Fruit fly (Drosophila melanogaster) whole organism, embryonic: ENCODE results near the gene miple1.

Experiments
- Bdp1 ChIP-seq: fragments of 200-800 bp; sonication (Bioruptor generic); optimal IDR thresholded peaks from 3 replicates; lab custom pipeline; 2016; ENCODE audit warnings: missing biosample characterization, missing genetic modification characterization
- CG12391 ChIP-seq: fragments of 200-800 bp; sonication (Bioruptor generic); optimal IDR thresholded peaks from 3 replicates; lab custom pipeline; 2018; ENCODE audit warnings: missing biosample characterization, mild to moderate bottlenecking, missing genetic modification characterization, moderate library complexity
- CG13123 ChIP-seq: fragments of 200-800 bp; sonication (Bioruptor generic); optimal IDR thresholded peaks from 2 replicates; lab custom pipeline; 2016; ENCODE audit warnings: missing biosample characterization, missing genetic modification characterization
- CG14441 ChIP-seq: fragments of 200-800 bp; sonication (Bioruptor generic); IDR thresholded peaks from 2 replicates; pipeline ENCODE4 v1.3.6; 2022; ENCODE audit warnings: missing biosample characterization, missing genetic modification characterization
- CG14667 ChIP-seq: fragments of 200-800 bp; sonication (Bioruptor generic); IDR thresholded peaks from 2 replicates; pipeline ENCODE4 v1.3.6; 2022; ENCODE audit warnings: missing biosample characterization, missing genetic modification characterization
- CG15073 ChIP-seq: fragments of 200-800 bp; sonication (Bioruptor generic); optimal IDR thresholded peaks from 2 replicates; lab custom pipeline; 2016; ENCODE audit warnings: missing biosample characterization, missing genetic modification characterization
- CG17568 ChIP-seq: fragments of 200-800 bp; sonication (Bioruptor generic); optimal IDR thresholded peaks from 2 replicates; lab custom pipeline; 2018; ENCODE audit warnings: missing biosample characterization, mild to moderate bottlenecking, missing genetic modification characterization, moderate library complexity
- CG1792 ChIP-seq: fragments of 200-800 bp; sonication (Bioruptor generic); optimal IDR thresholded peaks from 2 replicates; lab custom pipeline; 2016; ENCODE audit warnings: missing biosample characterization, missing genetic modification characterization
- CG18764 ChIP-seq: fragments of 200-800 bp; sonication (Bioruptor generic); optimal IDR thresholded peaks from 3 replicates; lab custom pipeline; 2016; ENCODE audit warnings: missing biosample characterization, missing genetic modification characterization
- CG2202 ChIP-seq: fragments of 200-800 bp; sonication (Bioruptor generic); optimal IDR thresholded peaks from 2 replicates; lab custom pipeline; 2018; ENCODE audit warnings: missing biosample characterization, mild to moderate bottlenecking, missing genetic modification characterization
- CG3281 ChIP-seq: fragments of 200-800 bp; sonication (Bioruptor generic); optimal IDR thresholded peaks from 3 replicates; lab custom pipeline; 2017; ENCODE audit warnings: missing biosample characterization, mild to moderate bottlenecking, missing genetic modification characterization
- CG34224 ChIP-seq: fragments of 200-800 bp; sonication (Bioruptor generic); IDR thresholded peaks from 3 replicates; pipeline ENCODE4 v1.3.6; 2022; ENCODE audit warnings: missing biosample characterization, missing genetic modification characterization; ENCODE audit not compliant: partially characterized antibody
- CG3838 ChIP-seq: fragments of 200-800 bp; sonication (Bioruptor generic); optimal IDR thresholded peaks from 3 replicates; lab custom pipeline; 2016; ENCODE audit warnings: missing biosample characterization, missing genetic modification characterization
- CG6854 ChIP-seq: fragments of 200-800 bp; sonication (Bioruptor generic); optimal IDR thresholded peaks from 3 replicates; lab custom pipeline; 2017; ENCODE audit warnings: missing biosample characterization, mild to moderate bottlenecking, missing genetic modification characterization
- CrebB ChIP-seq: fragments of 200-800 bp; sonication (Bioruptor generic); optimal IDR thresholded peaks from 3 replicates; lab custom pipeline; 2018; ENCODE audit warnings: missing biosample characterization, mild to moderate bottlenecking, missing genetic modification characterization
- Dip3 ChIP-seq: fragments of 200-800 bp; sonication (Bioruptor generic); optimal IDR thresholded peaks from 3 replicates; lab custom pipeline; 2016; ENCODE audit warnings: missing biosample characterization, missing genetic modification characterization
- Fer2 ChIP-seq: fragments of 200-800 bp; sonication (Bioruptor generic); optimal IDR thresholded peaks from 2 replicates; lab custom pipeline; 2018; ENCODE audit warnings: missing biosample characterization, mild to moderate bottlenecking, missing genetic modification characterization, moderate library complexity
- GATAe ChIP-seq: fragments of 200-800 bp; sonication (Bioruptor generic); conservative IDR thresholded peaks from 2 replicates; pipeline ENCODE4 v1.3.6; 2022; ENCODE audit warnings: missing biosample characterization, missing genetic modification characterization
- Lim3 ChIP-seq: fragments of 200-800 bp; sonication (Bioruptor generic); IDR thresholded peaks from 2 replicates; pipeline ENCODE4 v1.3.6; 2022; ENCODE audit warnings: missing biosample characterization, missing genetic modification characterization
- NK7.1 ChIP-seq: fragments of 200-800 bp; sonication (Bioruptor generic); optimal IDR thresholded peaks from 3 replicates; lab custom pipeline; 2016; ENCODE audit warnings: missing biosample characterization, missing genetic modification characterization
- Oaz ChIP-seq: fragments of 200-800 bp; sonication (Bioruptor generic); IDR thresholded peaks from 2 replicates; pipeline ENCODE4 v1.3.6; 2022; ENCODE audit warnings: missing biosample characterization, missing genetic modification characterization
- Rfx ChIP-seq: fragments of 200-800 bp; sonication (Bioruptor generic); IDR thresholded peaks from 2 replicates; pipeline ENCODE4 v1.3.6; 2022; ENCODE audit warnings: missing biosample characterization, missing genetic modification characterization
- Sin3A ChIP-seq: fragments of >200 bp; optimal IDR thresholded peaks from 2 replicates; lab custom pipeline; 2018
- Six4 ChIP-seq: fragments of 200-800 bp; sonication (Bioruptor generic); optimal IDR thresholded peaks from 2 replicates; lab custom pipeline; 2016; ENCODE audit warnings: missing biosample characterization, missing genetic modification characterization
- Ssrp ChIP-seq: fragments of 200-800 bp; sonication (Bioruptor generic); optimal IDR thresholded peaks from 2 replicates; lab custom pipeline; 2018; ENCODE audit warnings: missing biosample characterization, mild to moderate bottlenecking, missing genetic modification characterization, moderate library complexity
- Taf1 ChIP-seq: fragments of 200-800 bp; sonication (Bioruptor generic); IDR thresholded peaks from 2 replicates; pipeline ENCODE4 v1.3.6; 2022; ENCODE audit warnings: missing biosample characterization, missing genetic modification characterization
- cg ChIP-seq: fragments of 200-800 bp; sonication (Bioruptor generic); optimal IDR thresholded peaks from 3 replicates; lab custom pipeline; 2019; ENCODE audit warnings: missing biosample characterization, mild to moderate bottlenecking, missing genetic modification characterization, moderate library complexity
- chif ChIP-seq, 2 experiments: fragments of 200-800 bp; sonication (Bioruptor generic); optimal IDR thresholded peaks; 3 replicates each; lab custom pipeline; 2016; ENCODE audit warnings: missing biosample characterization in 2 of 2, missing genetic modification characterization in 2 of 2
- chinmo ChIP-seq: fragments of 200-800 bp; sonication (Bioruptor generic); IDR thresholded peaks from 4 replicates; pipeline ENCODE4 v1.3.6; 2022; ENCODE audit warnings: missing biosample characterization, missing genetic modification characterization; ENCODE audit not compliant: partially characterized antibody
- cwo ChIP-seq: fragments of 200-800 bp; sonication (Bioruptor generic); optimal IDR thresholded peaks from 3 replicates; lab custom pipeline; 2017; ENCODE audit warnings: missing biosample characterization, missing genetic modification characterization, mild to moderate bottlenecking, moderate library complexity, missing genetic modification reagents
- ems ChIP-seq: fragments of 200-800 bp; sonication (Bioruptor generic); optimal IDR thresholded peaks from 3 replicates; lab custom pipeline; 2016; ENCODE audit warnings: missing biosample characterization, missing genetic modification characterization
- exex ChIP-seq: fragments of 200-800 bp; sonication (Bioruptor generic); optimal IDR thresholded peaks from 4 replicates; lab custom pipeline; 2018; ENCODE audit warnings: missing biosample characterization, mild to moderate bottlenecking, missing genetic modification characterization, moderate library complexity
- fd102C ChIP-seq: fragments of 200-800 bp; sonication (Bioruptor generic); optimal IDR thresholded peaks from 2 replicates; lab custom pipeline; 2018; ENCODE audit warnings: missing biosample characterization, mild to moderate bottlenecking, missing genetic modification characterization, moderate library complexity
- fru ChIP-seq: fragments of >200 bp; optimal IDR thresholded peaks from 2 replicates; lab custom pipeline; 2017
- fu2 ChIP-seq: fragments of 200-800 bp; sonication (Bioruptor generic); optimal IDR thresholded peaks from 2 replicates; lab custom pipeline; 2016; ENCODE audit warnings: missing biosample characterization, missing genetic modification characterization
- gce ChIP-seq: fragments of 200-800 bp; sonication (Bioruptor generic); IDR thresholded peaks from 3 replicates; pipeline ENCODE4 v1.3.6; 2022; ENCODE audit warnings: missing biosample characterization, missing genetic modification characterization
- h ChIP-seq: fragments of >200 bp; optimal IDR thresholded peaks from 2 replicates; lab custom pipeline; 2017
- hkb ChIP-seq, 2 experiments: fragments of 200-800 bp in 1 of 2; fragments of >200 bp in 1 of 2; sonication (Bioruptor generic) in 1 of 2; IDR thresholded peaks in 1 of 2; optimal IDR thresholded peaks in 1 of 2; 2 replicates each; pipeline versions ENCODE4 v1.3.6 to Lab custom; 2017 to 2022; ENCODE audit warnings: missing biosample characterization in 1 of 2, missing genetic modification characterization in 1 of 2
- ken ChIP-seq: fragments of 200-800 bp; sonication (Bioruptor generic); IDR thresholded peaks from 3 replicates; pipeline ENCODE4 v1.3.6; 2022; ENCODE audit warnings: missing biosample characterization, missing genetic modification characterization
- kni ChIP-seq: fragments of 200-800 bp; sonication (Bioruptor generic); optimal IDR thresholded peaks from 3 replicates; lab custom pipeline; 2017; ENCODE audit warnings: mild to moderate bottlenecking, missing biosample characterization, missing genetic modification reagents, missing genetic modification characterization
- lov ChIP-seq, 2 experiments: fragments of 200-800 bp in 1 of 2; fragments of >200 bp in 1 of 2; sonication (Bioruptor generic) in 1 of 2; IDR thresholded peaks in 1 of 2; optimal IDR thresholded peaks in 1 of 2; 2 replicates in 1 of 2; 3 replicates in 1 of 2; pipeline versions ENCODE4 v1.3.6 to Lab custom; 2017 to 2022; ENCODE audit warnings: missing biosample characterization in 1 of 2, missing genetic modification characterization in 1 of 2
- nau ChIP-seq: fragments of 200-800 bp; sonication (Bioruptor generic); optimal IDR thresholded peaks from 3 replicates; lab custom pipeline; 2017; ENCODE audit warnings: missing biosample characterization, mild to moderate bottlenecking, missing genetic modification characterization, missing genetic modification reagents
- ro ChIP-seq: fragments of 200-800 bp; sonication (Bioruptor generic); IDR thresholded peaks from 2 replicates; pipeline ENCODE4 v1.3.6; 2022; ENCODE audit warnings: missing biosample characterization, missing genetic modification characterization
- run ChIP-seq: fragments of 200-800 bp; sonication (Bioruptor generic); optimal IDR thresholded peaks from 3 replicates; lab custom pipeline; 2018; ENCODE audit warnings: missing biosample characterization, mild to moderate bottlenecking, missing genetic modification characterization
- slp2 ChIP-seq: fragments of 200-800 bp; sonication (Bioruptor generic); optimal IDR thresholded peaks from 2 replicates; lab custom pipeline; 2016; ENCODE audit warnings: missing biosample characterization, missing genetic modification characterization
- tio ChIP-seq: fragments of 200-800 bp; sonication (Bioruptor generic); optimal IDR thresholded peaks from 2 replicates; lab custom pipeline; 2017; ENCODE audit warnings: missing biosample characterization, missing genetic modification characterization, inconsistent platforms
- vfl ChIP-seq: fragments of 200-800 bp; sonication (Bioruptor generic); optimal IDR thresholded peaks from 2 replicates; lab custom pipeline; 2016; ENCODE audit warnings: missing biosample characterization, missing genetic modification characterization
- wdn ChIP-seq: fragments of 200-800 bp; sonication (Bioruptor generic); IDR thresholded peaks from 2 replicates; pipeline ENCODE4 v1.3.6; 2022; ENCODE audit warnings: missing biosample characterization, missing genetic modification characterization
- zf30C ChIP-seq: fragments of 200-800 bp; sonication (Bioruptor generic); optimal IDR thresholded peaks from 3 replicates; lab custom pipeline; 2018; ENCODE audit warnings: missing biosample characterization, mild to moderate bottlenecking, missing genetic modification characterization

The miple1 gene

DNA sequence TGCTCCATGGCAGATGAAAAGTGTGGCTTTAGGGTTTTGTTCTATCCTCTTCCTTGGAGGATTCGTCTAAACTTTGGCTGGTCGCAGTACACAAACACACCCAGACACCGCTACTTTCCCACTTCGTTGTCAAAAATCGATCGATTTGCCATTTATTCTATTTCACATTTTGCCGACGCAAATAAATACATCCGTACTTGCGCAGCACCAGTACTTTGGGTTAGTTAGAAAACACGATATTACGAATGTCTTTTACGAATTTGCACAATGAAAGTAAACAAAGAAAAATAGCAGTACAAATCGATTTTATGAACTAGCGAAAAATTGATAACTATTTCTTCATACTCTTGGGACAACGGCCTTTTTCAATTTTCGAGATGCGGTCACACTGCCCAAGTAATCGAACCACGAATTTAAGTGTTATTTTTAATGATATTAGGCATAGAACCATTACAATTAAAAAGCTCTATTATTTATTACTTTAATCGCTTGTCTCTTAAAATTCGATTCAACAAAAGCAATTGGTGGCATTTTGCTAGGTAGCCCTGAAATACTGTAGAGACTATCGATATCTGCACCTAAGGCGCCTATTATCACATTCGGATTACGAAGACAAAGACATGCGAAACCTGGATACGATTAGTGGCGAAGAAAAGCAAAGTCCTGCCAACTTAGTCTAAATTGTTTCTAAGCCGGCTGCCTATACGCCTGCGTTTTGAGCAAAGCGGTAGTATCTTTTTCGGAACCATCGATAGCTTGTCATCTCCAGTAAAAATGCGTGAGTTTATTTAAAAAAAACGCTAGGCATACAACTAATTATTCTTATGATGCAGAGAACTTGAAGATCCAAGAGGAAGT, 9.3 kb upstream of the miple1 start, which contains the start of the genes DIP2 and wac (continued):
- TF ChIP-seq kni (peak; percentile 71), cg (GFP tag; lab: Kevin White, UChicago) (peak; percentile 35), lov (optimal IDR thresholded peaks at IDR 0.05; lab: Kevin White, UChicago) (no peak), lov (GFP tag; IDR thresholded peaks at IDR 0.05; lab: Robert Waterston, UW) (no peak), Taf1 (GFP tag; lab: Robert Waterston, UW) (peak; percentile 20; the same call in 1 of the 2 replicates), CG14667 (GFP tag; lab: Robert Waterston, UW) (no peak), nau (no peak), fd102C (GFP tag; lab: Kevin White, UChicago) (peak; percentile 31), fru (no peak), NK7.1 (GFP tag; lab: Kevin White, UChicago) (peak; percentile 67), CG18764 (GFP tag; lab: Kevin White, UChicago) (peak; percentile 74), hkb (optimal IDR thresholded peaks at IDR 0.05; lab: Kevin White, UChicago) (no peak), hkb (GFP tag; IDR thresholded peaks at IDR 0.05; lab: Robert Waterston, UW) (peak; percentile 58; the same call in 1 of the 2 replicates), chinmo (GFP tag; lab: Robert Waterston, UW) (peak; percentile 84; the same call in 2 of the 4 replicates), exex (tag; lab: Kevin White, UChicago) (no peak), ro (GFP tag; lab: Robert Waterston, UW) (no peak), CG3838 (peak; percentile 54), h (no peak), Fer2 (tag; lab: Kevin White, UChicago) (peak; percentile 57), gce (GFP tag; lab: Robert Waterston, UW) (no peak), CG13123 (GFP tag; lab: Kevin White, UChicago) (peak; percentile 60), GATAe (GFP tag; lab: Robert Waterston, UW) (0 out of 2 replicates have a peak, but pooled peaks have one; percentile 15), cwo (GFP tag; lab: Kevin White, UChicago) (peak; percentile 10), CG2202 (no peak), CG14441 (GFP tag; lab: Robert Waterston, UW) (peak; percentile 62), vfl (GFP tag; lab: Kevin White, UChicago) (peak; percentile 82), Oaz (GFP tag; lab: Robert Waterston, UW) (peak; percentile 50), CG1792 (peak; percentile 69), Six4 (GFP tag; lab: Kevin White, UChicago) (peak; percentile 73), CG34224 (GFP tag; lab: Robert Waterston, UW) (peak; percentile 86), Rfx (GFP tag; lab: Robert Waterston, UW) (peak; percentile 92), CG3281 (GFP tag; lab: Kevin White, UChicago) (peak; percentile 57), fu2 (GFP tag; lab: Kevin White, UChicago) (peak; percentile 78), CG6854 (GFP tag; lab: Kevin White, UChicago) (peak; percentile 50), Dip3 (peak; percentile 90), wdn (GFP tag; lab: Robert Waterston, UW) (peak; percentile 61), CG17568 (GFP tag; lab: Kevin White, UChicago) (no peak), slp2 (GFP tag; lab: Kevin White, UChicago) (peak; percentile 68), Sin3A (lab: Kevin White, UChicago) (peak; percentile 89), Bdp1 (GFP tag; lab: Kevin White, UChicago) (peak; percentile 69), CG15073 (GFP tag; lab: Kevin White, UChicago) (no peak), tio (GFP tag; lab: Kevin White, UChicago) (no peak), CrebB (tag; lab: Kevin White, UChicago) (no peak), ken (GFP tag; lab: Robert Waterston, UW) (peak; percentile 81), Ssrp (tag; lab: Kevin White, UChicago) (peak; percentile 16), Lim3 (GFP tag; lab: Robert Waterston, UW) (no peak), chif (GFP tag; optimal IDR thresholded peaks at IDR 0.05; lab: Kevin White, UChicago) (peak; percentile 77 to 83), ems (peak; percentile 82), run (tag; lab: Kevin White, UChicago) (no peak), zf30C (GFP tag; lab: Kevin White, UChicago) (no peak), CG12391 (tag; lab: Kevin White, UChicago) (peak; percentile 81)
